Worm (Caenorhabditis elegans): ENCODE results near the gene C50B6.9.

C50B6.9 gene

DNA sequence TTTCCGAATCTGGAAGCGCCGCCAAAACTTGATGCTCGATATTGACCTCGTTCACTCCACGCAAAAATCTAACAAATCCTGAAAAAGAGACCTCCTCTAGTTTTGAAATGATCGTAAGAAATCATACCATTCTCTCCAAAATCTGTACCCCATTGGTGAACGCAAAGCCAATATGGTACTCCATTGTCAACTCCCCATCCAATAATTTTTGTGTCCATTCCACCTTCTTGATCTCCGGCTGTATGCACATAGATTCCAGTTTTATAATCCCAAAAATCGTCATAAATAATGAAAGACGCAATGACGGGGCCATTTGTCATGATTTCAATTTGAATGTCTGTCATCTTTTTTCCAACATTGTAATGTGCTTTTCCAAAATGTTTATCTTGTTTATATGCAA, 20.0 kb downstream of the C50B6.9 start:
- TF ChIP-seq efl-1 (optimal IDR thresholded peaks at IDR 0.05) (no peak), efl-1 (GFP tag; optimal IDR thresholded peaks at IDR 0.05 in 1 of 2) (peak in 1 of 2 experiments; percentile 81), mep-1 (tag; optimal IDR thresholded peaks at IDR 0.05) (no peak)

DNA sequence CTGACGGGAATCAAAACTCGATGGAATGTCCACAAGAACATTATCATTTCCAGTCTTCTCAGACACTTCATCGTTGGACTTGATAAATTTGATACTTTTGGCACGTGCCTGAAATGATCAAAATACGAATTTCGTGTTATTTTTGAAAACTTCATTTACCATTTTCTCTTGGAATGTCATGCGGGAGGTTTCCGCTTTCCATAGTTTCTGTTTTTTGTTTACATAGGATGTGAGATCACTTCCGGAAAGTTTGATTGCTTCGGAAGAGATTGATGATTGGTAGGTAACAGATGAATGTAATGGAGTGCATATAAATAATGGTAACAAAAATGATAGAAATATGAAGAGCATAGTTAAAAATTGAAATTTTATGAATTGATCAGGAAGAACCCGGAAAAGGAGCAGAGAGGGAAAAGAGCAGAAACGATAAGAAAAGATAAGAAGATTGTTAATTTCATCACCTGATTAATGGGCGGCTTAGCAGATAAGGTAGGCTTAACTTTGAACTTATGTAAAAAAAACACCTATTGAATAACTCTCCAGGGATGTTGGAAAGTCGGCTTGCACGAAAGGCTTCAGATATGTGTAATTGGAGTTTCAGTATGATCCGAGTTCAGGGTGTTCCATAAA, 21.6 kb downstream of the C50B6.9 start, which contains the start of gene F32H5.1:
Gene F32H5.1 (minus strand): TSS at position 386 of the 630 bp plus-strand sequence.
- TF ChIP-seq nhr-28 (tag; optimal IDR thresholded peaks at IDR 0.05) (no peak), nhr-237 (tag; optimal IDR thresholded peaks at IDR 0.05) (no peak), rnt-1 (tag; optimal IDR thresholded peaks at IDR 0.05) (no peak), sox-4 (tag; optimal IDR thresholded peaks at IDR 0.05) (no peak), ets-5 (GFP tag; IDR thresholded peaks at IDR 0.05) (no peak), nhr-71 (tag; optimal IDR thresholded peaks at IDR 0.05) (peak; percentile 64), lin-15B (tag; optimal IDR thresholded peaks at IDR 0.05) (no peak), ceh-90 (tag; optimal IDR thresholded peaks at IDR 0.05) (no peak), vab-15 (tag; optimal IDR thresholded peaks at IDR 0.05) (no peak), lir-3 (tag; optimal IDR thresholded peaks at IDR 0.05; ENCODE audit: poor library complexity) (no peak), zip-4 (GFP tag; optimal IDR thresholded peaks at IDR 0.05) (no peak), tlp-1 (tag; optimal IDR thresholded peaks at IDR 0.05) (no peak), lin-13 (GFP tag; optimal IDR thresholded peaks at IDR 0.05) (no peak), ztf-4 (tag; optimal IDR thresholded peaks at IDR 0.05) (no peak), fkh-4 (tag; optimal IDR thresholded peaks at IDR 0.05; ENCODE audit: borderline replicate concordance) (no peak), snpc-4 (tag; optimal IDR thresholded peaks at IDR 0.05) (no peak), blmp-1 (tag; optimal IDR thresholded peaks at IDR 0.05) (peak; percentile 26), fkh-10 (GFP tag; optimal IDR thresholded peaks at IDR 0.05) (no peak), snu-23 (GFP tag; optimal IDR thresholded peaks at IDR 0.05) (peak; percentile 15), alr-1 (tag; optimal IDR thresholded peaks at IDR 0.05; ENCODE audit: borderline replicate concordance) (no peak), nhr-20 (tag; optimal IDR thresholded peaks at IDR 0.05) (peak; percentile 35), F16B12.6 (tag; optimal IDR thresholded peaks at IDR 0.05) (no peak), aha-1 (tag; optimal IDR thresholded peaks at IDR 0.05) (no peak), isw-1 (GFP tag; IDR thresholded peaks at IDR 0.05) (no peak), lin-14 (GFP tag; optimal IDR thresholded peaks at IDR 0.05) (peak; percentile 15), elt-3 (tag; optimal IDR thresholded peaks at IDR 0.05) (no peak), mdl-1 (tag; optimal IDR thresholded peaks at IDR 0.05) (no peak), pag-3 (tag; optimal IDR thresholded peaks at IDR 0.05; ENCODE audit: borderline replicate concordance, insufficient read depth) (no peak), lin-35 (GFP tag; optimal IDR thresholded peaks at IDR 0.05) (peak in 1 of 2 experiments; percentile 30), mab-9 (GFP tag; IDR thresholded peaks at IDR 0.05) (no peak), skn-1 (tag; optimal IDR thresholded peaks at IDR 0.05) (no peak), ama-1 (optimal IDR thresholded peaks at IDR 0.05) (no peak), sptf-1 (tag; optimal IDR thresholded peaks at IDR 0.05) (no peak), unc-30 (tag; optimal IDR thresholded peaks at IDR 0.05) (no peak), zag-1 (tag; optimal IDR thresholded peaks at IDR 0.05) (no peak), C34B4.2 (tag; optimal IDR thresholded peaks at IDR 0.05) (no peak), lin-39 (tag; optimal IDR thresholded peaks at IDR 0.05) (no peak), dsc-1 (tag; optimal IDR thresholded peaks at IDR 0.05) (peak; percentile 6), sup-37 (GFP tag; optimal IDR thresholded peaks at IDR 0.05) (no peak), jun-1 (tag; optimal IDR thresholded peaks at IDR 0.05) (no peak), nhr-12 (tag; optimal IDR thresholded peaks at IDR 0.05) (no peak), Y116A8C.19 (tag; optimal IDR thresholded peaks at IDR 0.05; ENCODE audit: borderline replicate concordance) (no peak), hpl-2 (GFP tag; optimal IDR thresholded peaks at IDR 0.05) (no peak), C16A3.4 (tag; optimal IDR thresholded peaks at IDR 0.05) (no peak), aly-2 (tag; optimal IDR thresholded peaks at IDR 0.05) (no peak), irx-1 (tag; optimal IDR thresholded peaks at IDR 0.05) (no peak), dpl-1 (GFP tag; optimal IDR thresholded peaks at IDR 0.05) (no peak), hlh-4 (tag; optimal IDR thresholded peaks at IDR 0.05) (no peak), unc-130 (tag; optimal IDR thresholded peaks at IDR 0.05) (no peak)

Measured in whole organism, L1 larva.